Fruit fly (Drosophila melanogaster) whole organism, pupa: ENCODE results near the gene CG42717.

ENCODE experiments used
- CG10348 ChIP-seq: fragments of 200-800 bp; sonication (Bioruptor generic); IDR thresholded peaks from 2 replicates; pipeline ENCODE4 v1.3.6; 2022; ENCODE audit warnings: missing biosample characterization, missing genetic modification characterization
- CG12605 ChIP-seq: fragments of 200-800 bp; sonication (Bioruptor generic); IDR thresholded peaks from 2 replicates; pipeline ENCODE4 v1.3.6; 2022; ENCODE audit warnings: missing biosample characterization, missing genetic modification characterization
- CG13204 ChIP-seq: fragments of 200-800 bp; sonication (Bioruptor generic); optimal IDR thresholded peaks from 2 replicates; lab custom pipeline; 2018; ENCODE audit warnings: missing biosample characterization, mild to moderate bottlenecking, missing genetic modification characterization, moderate library complexity
- CG14655 ChIP-seq: fragments of 200-800 bp; sonication (Bioruptor generic); optimal IDR thresholded peaks from 3 replicates; lab custom pipeline; 2017; ENCODE audit warnings: mild to moderate bottlenecking, missing biosample characterization, missing genetic modification reagents, missing genetic modification characterization
- CG15710 ChIP-seq: fragments of 200-800 bp; sonication (Bioruptor generic); optimal IDR thresholded peaks from 2 replicates; lab custom pipeline; 2018; ENCODE audit warnings: missing biosample characterization, mild to moderate bottlenecking, missing genetic modification characterization, moderate library complexity
- CG17806 ChIP-seq: fragments of 200-800 bp; sonication (Bioruptor generic); optimal IDR thresholded peaks from 2 replicates; lab custom pipeline; 2018; ENCODE audit warnings: missing biosample characterization, mild to moderate bottlenecking, missing genetic modification characterization, moderate library complexity
- CG32121 ChIP-seq: fragments of 200-800 bp; sonication (Bioruptor generic); IDR thresholded peaks from 2 replicates; pipeline ENCODE4 v1.3.6; 2022; ENCODE audit warnings: missing biosample characterization, missing genetic modification characterization
- CG34367 ChIP-seq: fragments of 200-800 bp; sonication (Bioruptor generic); optimal IDR thresholded peaks from 2 replicates; lab custom pipeline; 2018; ENCODE audit warnings: missing biosample characterization, mild to moderate bottlenecking, missing genetic modification characterization
- CG4496 ChIP-seq: fragments of 200-800 bp; sonication (Bioruptor generic); IDR thresholded peaks from 3 replicates; pipeline ENCODE4 v1.3.6; 2022; ENCODE audit warnings: missing biosample characterization, missing genetic modification characterization
- CG8159 ChIP-seq: fragments of 200-800 bp; sonication (Bioruptor generic); optimal IDR thresholded peaks from 3 replicates; lab custom pipeline; 2018; ENCODE audit warnings: missing biosample characterization, mild to moderate bottlenecking, missing genetic modification characterization, moderate library complexity
- CG8301 ChIP-seq: fragments of 200-800 bp; sonication (Bioruptor generic); optimal IDR thresholded peaks from 2 replicates; lab custom pipeline; 2018; ENCODE audit warnings: missing biosample characterization, mild to moderate bottlenecking, missing genetic modification characterization
- CG9948 ChIP-seq: fragments of 200-800 bp; sonication (Bioruptor generic); optimal IDR thresholded peaks from 2 replicates; lab custom pipeline; 2018; ENCODE audit warnings: missing biosample characterization, mild to moderate bottlenecking, missing genetic modification characterization, moderate library complexity
- D1 ChIP-seq: fragments of 200-800 bp; sonication (Bioruptor generic); optimal IDR thresholded peaks from 2 replicates; lab custom pipeline; 2018; ENCODE audit warnings: missing biosample characterization, mild to moderate bottlenecking, missing genetic modification characterization, moderate library complexity
- EcR ChIP-seq: fragments of 200-800 bp; sonication (Bioruptor generic); optimal IDR thresholded peaks from 3 replicates; lab custom pipeline; 2019; ENCODE audit warnings: missing biosample characterization, missing genetic modification characterization, mild to moderate bottlenecking, moderate library complexity, missing genetic modification reagents
- Ets98B ChIP-seq: fragments of 200-800 bp; sonication (Bioruptor generic); IDR thresholded peaks from 2 replicates; pipeline ENCODE4 v1.3.6; 2022; ENCODE audit warnings: missing biosample characterization, missing genetic modification characterization
- Pif1A ChIP-seq: fragments of 200-800 bp; sonication (Bioruptor generic); optimal IDR thresholded peaks from 3 replicates; lab custom pipeline; 2016; ENCODE audit warnings: missing biosample characterization, missing genetic modification characterization
- Pif1B ChIP-seq: fragments of 200-800 bp; sonication (Bioruptor generic); optimal IDR thresholded peaks from 3 replicates; lab custom pipeline; 2016; ENCODE audit warnings: missing biosample characterization, missing genetic modification characterization
- Snoo ChIP-seq: fragments of 200-800 bp; sonication (Bioruptor generic); optimal IDR thresholded peaks from 3 replicates; lab custom pipeline; 2017; ENCODE audit warnings: missing biosample characterization, mild to moderate bottlenecking, missing genetic modification characterization, inconsistent platforms
- fd96Ca ChIP-seq: fragments of 200-800 bp; sonication (Bioruptor generic); IDR thresholded peaks from 3 replicates; pipeline ENCODE4 v1.3.6; 2022; ENCODE audit warnings: missing biosample characterization, missing genetic modification characterization
- gl ChIP-seq: fragments of 200-800 bp; sonication (Bioruptor generic); optimal IDR thresholded peaks from 2 replicates; lab custom pipeline; 2018; ENCODE audit warnings: missing biosample characterization, mild to moderate bottlenecking, missing genetic modification characterization
- rn ChIP-seq: fragments of 200-800 bp; sonication (Bioruptor generic); IDR thresholded peaks from 2 replicates; pipeline ENCODE4 v1.3.6; 2022; ENCODE audit warnings: missing biosample characterization, missing genetic modification characterization

CG42717 gene

DNA sequence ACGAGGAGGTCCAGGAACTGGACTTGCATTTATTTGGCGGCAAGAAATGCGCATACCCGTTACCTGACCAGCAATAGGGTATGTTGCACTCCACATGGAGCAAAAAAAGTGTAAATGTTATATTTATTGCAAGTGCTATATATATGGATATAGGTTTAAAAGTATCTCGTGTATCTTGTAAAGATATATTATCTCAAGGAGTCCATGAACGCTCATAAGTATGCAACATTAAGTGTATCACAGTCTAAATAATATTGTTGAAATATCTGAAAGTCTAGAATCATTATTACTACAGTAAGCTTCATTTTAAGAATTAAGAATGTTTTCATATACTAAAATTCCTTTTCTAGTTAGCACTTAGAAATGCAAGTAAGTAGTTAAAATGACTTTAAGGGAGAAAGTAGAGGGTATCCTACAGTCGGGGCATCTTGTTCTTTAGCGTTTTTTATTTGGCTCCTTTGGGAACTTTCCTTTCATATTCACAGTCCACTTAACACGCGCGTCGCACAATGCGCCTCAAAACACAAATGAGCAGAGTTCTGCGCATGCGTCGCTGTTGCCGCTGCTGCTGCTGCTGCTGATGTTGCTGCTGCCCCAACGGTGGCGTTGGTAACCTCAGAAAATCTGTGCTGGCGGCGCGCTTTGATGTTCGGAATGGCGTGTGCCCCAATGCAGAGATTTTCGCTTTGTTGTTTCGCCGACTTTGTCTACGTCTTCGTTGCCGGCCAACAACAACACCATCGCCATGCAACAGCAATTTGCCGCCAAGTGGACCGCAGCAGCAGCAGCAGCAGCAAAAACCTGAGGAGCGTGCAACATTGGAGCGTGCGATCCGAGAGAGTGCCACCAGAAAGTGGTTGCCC, 13.6 kb downstream of the CG42717 start:
- TF ChIP-seq Snoo (tag; lab: Kevin White, UChicago) (peak; percentile 15), CG13204 (GFP tag; lab: Kevin White, UChicago) (no peak), Ets98B (GFP tag; lab: Robert Waterston, UW) (no peak), CG12605 (GFP tag; lab: Robert Waterston, UW) (no peak), CG4496 (no peak), Pif1A (GFP tag; lab: Kevin White, UChicago) (no peak), CG32121 (GFP tag; lab: Robert Waterston, UW) (no peak), CG8159 (tag; lab: Kevin White, UChicago) (peak; percentile 33), CG17806 (tag; lab: Kevin White, UChicago) (peak; percentile 6), gl (tag; lab: Kevin White, UChicago) (no peak), CG9948 (tag; lab: Kevin White, UChicago) (peak; percentile 45), CG10348 (no peak), CG8301 (tag; lab: Kevin White, UChicago) (peak; percentile 59), CG14655 (GFP tag; lab: Kevin White, UChicago) (peak; percentile 75), CG34367 (tag; lab: Kevin White, UChicago) (no peak)
- TF ChIP-seq, all 21 proteins: peak for 6

DNA sequence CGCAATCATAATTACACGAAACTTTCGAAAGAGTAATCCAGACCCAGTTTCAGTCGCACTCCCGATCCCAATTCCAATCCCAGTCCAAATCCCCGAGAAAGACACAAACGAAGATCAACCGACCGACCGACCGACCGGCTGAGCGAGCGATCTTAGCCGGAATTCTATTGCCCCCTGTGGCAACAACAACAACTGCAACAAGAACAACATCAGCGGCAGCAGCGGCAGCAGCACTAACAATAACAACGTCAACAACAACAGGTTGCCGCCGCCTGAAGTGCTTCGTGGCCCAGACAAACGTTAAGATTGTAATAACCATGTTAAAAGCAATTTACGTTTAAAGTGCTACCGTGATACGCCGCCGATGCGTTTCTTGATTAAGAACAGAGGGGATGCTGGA, 14.3 kb downstream of the CG42717 start:
- TF ChIP-seq CG9948 (tag; lab: Kevin White, UChicago) (no peak), CG4496 (0 out of 3 replicates have a peak, but pooled peaks have one; percentile 21), CG8159 (tag; lab: Kevin White, UChicago) (no peak), CG17806 (tag; lab: Kevin White, UChicago) (no peak), CG10348 (no peak), CG32121 (GFP tag; lab: Robert Waterston, UW) (no peak), Pif1A (GFP tag; lab: Kevin White, UChicago) (no peak), Ets98B (GFP tag; lab: Robert Waterston, UW) (no peak), CG34367 (tag; lab: Kevin White, UChicago) (no peak), CG13204 (GFP tag; lab: Kevin White, UChicago) (peak; percentile 37), rn (GFP tag; lab: Robert Waterston, UW) (no peak), Pif1B (GFP tag; lab: Kevin White, UChicago) (no peak), fd96Ca (GFP tag; lab: Robert Waterston, UW) (no peak), gl (tag; lab: Kevin White, UChicago) (no peak), Snoo (tag; lab: Kevin White, UChicago) (no peak), CG8301 (tag; lab: Kevin White, UChicago) (no peak), CG12605 (GFP tag; lab: Robert Waterston, UW) (no peak)

DNA sequence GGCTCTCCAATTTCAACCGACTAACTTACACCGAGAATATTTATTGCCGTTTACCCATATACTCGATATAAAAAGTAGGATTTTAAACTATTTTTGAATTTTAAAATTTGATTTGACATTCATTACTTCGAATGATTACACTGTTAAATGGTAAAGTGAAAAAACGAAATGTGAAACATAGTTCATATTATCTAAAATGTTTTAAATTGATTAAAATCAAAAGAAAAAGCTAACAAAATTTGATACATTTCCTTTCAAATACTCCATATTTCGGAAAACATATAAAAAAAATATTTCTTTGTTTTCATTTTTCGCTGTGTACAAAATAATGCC, 14.8 kb downstream of the CG42717 start:
- TF ChIP-seq CG9948 (tag; lab: Kevin White, UChicago) = peak; percentile 8
- TF ChIP-seq CG8159 (tag; lab: Kevin White, UChicago) = peak; percentile 42
- TF ChIP-seq D1 (tag; lab: Kevin White, UChicago) = no peak
- peak; percentile 31 for TF ChIP-seq CG14655 (GFP tag; lab: Kevin White, UChicago)
- TF ChIP-seq Pif1B (GFP tag; lab: Kevin White, UChicago) = no peak
- peak; percentile 30 for TF ChIP-seq CG8301 (tag; lab: Kevin White, UChicago)
- no peak for TF ChIP-seq CG34367 (tag; lab: Kevin White, UChicago)

DNA sequence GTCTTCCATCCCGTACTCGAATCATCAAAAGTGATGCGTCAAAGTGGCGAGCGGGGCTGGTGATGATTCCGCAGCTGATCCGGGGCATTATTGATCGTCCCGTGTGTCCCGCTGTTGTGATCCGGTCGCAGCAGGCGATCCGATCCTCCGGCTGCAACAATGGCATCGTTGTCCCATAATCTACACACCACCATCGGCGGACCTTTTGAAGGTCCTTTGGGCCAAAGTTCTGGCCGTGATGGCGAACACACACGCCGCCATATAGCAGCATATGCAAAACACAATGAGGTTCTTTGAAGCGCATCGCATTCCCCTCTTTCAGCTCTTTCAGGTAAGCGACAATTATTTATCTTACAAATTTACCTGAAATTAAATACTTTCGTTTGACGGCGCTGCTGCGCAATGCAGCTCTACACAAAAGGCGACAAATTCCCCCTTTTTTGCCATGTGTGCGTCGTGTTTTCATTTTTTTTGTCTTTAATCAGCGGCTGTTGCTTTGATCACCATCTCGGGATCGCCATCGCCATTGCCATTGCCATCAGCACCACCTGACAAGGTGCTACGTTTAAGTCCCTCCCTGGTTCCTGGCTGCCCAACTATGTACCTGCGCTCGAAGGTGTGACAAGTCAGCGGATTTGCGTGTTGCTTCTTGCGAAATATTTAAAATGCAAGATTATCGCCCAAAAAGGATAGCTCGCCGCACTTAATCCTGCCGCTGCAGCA, 15.3 kb downstream of the CG42717 start:
- no peak for TF ChIP-seq Pif1A (GFP tag; lab: Kevin White, UChicago)
- TF ChIP-seq CG17806 (tag; lab: Kevin White, UChicago) = no peak
- no peak for TF ChIP-seq fd96Ca (GFP tag; lab: Robert Waterston, UW)
- no peak for TF ChIP-seq CG12605 (GFP tag; lab: Robert Waterston, UW)
- TF ChIP-seq CG8301 (tag; lab: Kevin White, UChicago) = no peak
- no peak for TF ChIP-seq EcR (GFP tag; lab: Kevin White, UChicago)
- no peak for TF ChIP-seq rn (GFP tag; lab: Robert Waterston, UW)
- no peak for TF ChIP-seq Ets98B (GFP tag; lab: Robert Waterston, UW)
- TF ChIP-seq D1 (tag; lab: Kevin White, UChicago) = no peak
- TF ChIP-seq CG10348 = no peak
- TF ChIP-seq gl (tag; lab: Kevin White, UChicago) = no peak
- no peak for TF ChIP-seq CG32121 (GFP tag; lab: Robert Waterston, UW)
- no peak for TF ChIP-seq CG9948 (tag; lab: Kevin White, UChicago)
- TF ChIP-seq CG15710 (tag; lab: Kevin White, UChicago) = no peak
- no peak for TF ChIP-seq Snoo (tag; lab: Kevin White, UChicago)
- no peak for TF ChIP-seq CG13204 (GFP tag; lab: Kevin White, UChicago)
- no peak for TF ChIP-seq Pif1B (GFP tag; lab: Kevin White, UChicago)

DNA sequence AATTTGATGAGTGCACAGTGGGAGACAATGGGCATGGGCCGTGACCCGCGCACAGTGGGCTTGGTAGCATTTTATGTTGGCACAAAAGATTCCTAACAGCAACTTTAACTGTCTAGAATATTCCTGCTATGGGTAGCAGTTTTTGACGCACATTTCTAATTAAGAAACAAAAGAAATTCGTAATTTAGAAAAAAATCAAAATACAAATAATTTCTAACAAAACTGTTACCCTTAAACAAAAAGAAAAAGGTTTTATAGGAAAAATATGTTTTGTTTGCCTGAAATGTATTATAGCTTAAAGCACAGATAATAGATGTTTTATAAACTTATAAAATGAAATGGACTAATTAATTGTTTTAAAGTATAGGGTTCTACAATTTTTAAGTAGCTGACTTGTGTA, 16.1 kb downstream of the CG42717 start:
- TF ChIP-seq CG12605 (GFP tag; lab: Robert Waterston, UW) (no peak), Pif1B (GFP tag; lab: Kevin White, UChicago) (no peak), Ets98B (GFP tag; lab: Robert Waterston, UW) (no peak), CG8301 (tag; lab: Kevin White, UChicago) (no peak), Snoo (tag; lab: Kevin White, UChicago) (no peak), CG34367 (tag; lab: Kevin White, UChicago) (no peak), D1 (tag; lab: Kevin White, UChicago) (no peak), gl (tag; lab: Kevin White, UChicago) (no peak), EcR (GFP tag; lab: Kevin White, UChicago) (no peak), Pif1A (GFP tag; lab: Kevin White, UChicago) (no peak), CG10348 (no peak), CG32121 (GFP tag; lab: Robert Waterston, UW) (no peak), CG4496 (no peak), CG15710 (tag; lab: Kevin White, UChicago) (no peak), CG13204 (GFP tag; lab: Kevin White, UChicago) (no peak), CG14655 (GFP tag; lab: Kevin White, UChicago) (peak; percentile 32), CG9948 (tag; lab: Kevin White, UChicago) (peak; percentile 21), CG8159 (tag; lab: Kevin White, UChicago) (peak; percentile 46), fd96Ca (GFP tag; lab: Robert Waterston, UW) (no peak), CG17806 (tag; lab: Kevin White, UChicago) (no peak), rn (GFP tag; lab: Robert Waterston, UW) (no peak)
- TF ChIP-seq, all 21 proteins: peak for 3
